Worm (Caenorhabditis elegans): ENCODE results near the gene Y62E10A.20.

- TF ChIP-seq dao-5 (tag; optimal IDR thresholded peaks at IDR 0.05) (no peak), W03F9.2 (tag; optimal IDR thresholded peaks at IDR 0.05) (no peak)
These were observed 12.8 kb upstream of the Y62E10A.20 start, which contains the start of gene Y62E10A.13 for ce11 chrIV:13398728-13399127.
